Fruit fly (Drosophila melanogaster): ENCODE data around the gene path.

dm6 chr3L:9487586-9487985, 17.5 kb downstream of the path start, which contains the start of gene pall:
- TF ChIP-seq Dll (optimal IDR thresholded peaks at IDR 0.05) (no peak), pan (optimal IDR thresholded peaks at IDR 0.05) (no peak), psq (optimal IDR thresholded peaks at IDR 0.05) (no peak)
